Fruit fly (Drosophila melanogaster): Measurements from ENCODE around the gene Ctr9.

The Ctr9 gene

dm6 chr3L:1349942-1350923 lies 43.2 kb downstream of the Ctr9 start (continued):
- peak; percentile 45 for TF ChIP-seq pdm3 (GFP tag; optimal IDR thresholded peaks at IDR 0.05)
- TF ChIP-seq Sox15 (GFP tag; optimal IDR thresholded peaks at IDR 0.05): peak; percentile 2
- no peak for TF ChIP-seq fkh (GFP tag; optimal IDR thresholded peaks at IDR 0.05)
- peak; percentile 35 for TF ChIP-seq CG31627 (GFP tag; optimal IDR thresholded peaks at IDR 0.05)
- no peak for TF ChIP-seq CG7368 (GFP tag; optimal IDR thresholded peaks at IDR 0.05)
- no peak for TF ChIP-seq spab (GFP tag; optimal IDR thresholded peaks at IDR 0.05)
- TF ChIP-seq Met (GFP tag; optimal IDR thresholded peaks at IDR 0.05): peak; percentile 31
- no peak; the same call in 2 of the 3 replicates for TF ChIP-seq CG8119 (GFP tag; IDR thresholded peaks at IDR 0.05)
- no peak for TF ChIP-seq CG9139 (GFP tag; optimal IDR thresholded peaks at IDR 0.05)
- TF ChIP-seq net (GFP tag; optimal IDR thresholded peaks at IDR 0.05): peak; percentile 0

dm6 chr3L:1350924-1351215 lies 43.8 kb downstream of the Ctr9 start, which contains the start of gene CG9166:
Gene CG9166 (plus strand): TSS chr3L:1351116.
- TF ChIP-seq CG11902 (GFP tag; optimal IDR thresholded peaks at IDR 0.05) (no peak), ss (GFP tag; optimal IDR thresholded peaks at IDR 0.05) (no peak), CG1621 (tag; optimal IDR thresholded peaks at IDR 0.05) (no peak), fd59A (GFP tag; optimal IDR thresholded peaks at IDR 0.05) (no peak), achi (GFP tag; optimal IDR thresholded peaks at IDR 0.05) (no peak), fd85E (GFP tag; optimal IDR thresholded peaks at IDR 0.05) (no peak), cyc (GFP tag; optimal IDR thresholded peaks at IDR 0.05) (no peak), Met (GFP tag; optimal IDR thresholded peaks at IDR 0.05) (no peak), CG4318 (GFP tag; optimal IDR thresholded peaks at IDR 0.05) (no peak), Sox15 (GFP tag; optimal IDR thresholded peaks at IDR 0.05) (no peak), acj6 (GFP tag; optimal IDR thresholded peaks at IDR 0.05) (no peak), Hr4 (GFP tag; optimal IDR thresholded peaks at IDR 0.05) (no peak), CG15336 (GFP tag; IDR thresholded peaks at IDR 0.05) (no peak), Sox102F (GFP tag; optimal IDR thresholded peaks at IDR 0.05) (no peak), CG16779 (tag; optimal IDR thresholded peaks at IDR 0.05) (no peak), Lpt (GFP tag; optimal IDR thresholded peaks at IDR 0.05) (no peak)

dm6 chr3L:1352065-1352464 lies 45.0 kb downstream of the Ctr9 start:
- no peak for TF ChIP-seq CG10669 (GFP tag; optimal IDR thresholded peaks at IDR 0.05)
- TF ChIP-seq CG6854 (GFP tag; optimal IDR thresholded peaks at IDR 0.05): no peak
- peak; percentile 46 for TF ChIP-seq lz (GFP tag; optimal IDR thresholded peaks at IDR 0.05)
- no peak for TF ChIP-seq CG8319 (GFP tag; optimal IDR thresholded peaks at IDR 0.05)
- TF ChIP-seq CG4318 (GFP tag; optimal IDR thresholded peaks at IDR 0.05): no peak
- no peak for TF ChIP-seq CG11762 (GFP tag; optimal IDR thresholded peaks at IDR 0.05; ENCODE audit: insufficient read depth)
- TF ChIP-seq CG34406 (GFP tag; optimal IDR thresholded peaks at IDR 0.05): no peak
- no peak for TF ChIP-seq Hr38 (GFP tag; optimal IDR thresholded peaks at IDR 0.05)
- no peak for TF ChIP-seq CG6792 (GFP tag; optimal IDR thresholded peaks at IDR 0.05)
- TF ChIP-seq Ets96B (tag; optimal IDR thresholded peaks at IDR 0.05): no peak
- TF ChIP-seq acj6 (GFP tag; optimal IDR thresholded peaks at IDR 0.05): peak; percentile 21
- no peak for TF ChIP-seq CG9139 (GFP tag; optimal IDR thresholded peaks at IDR 0.05)
- no peak for TF ChIP-seq Sox15 (GFP tag; optimal IDR thresholded peaks at IDR 0.05)
- peak; percentile 49 for TF ChIP-seq achi (GFP tag; optimal IDR thresholded peaks at IDR 0.05)
- TF ChIP-seq CG6276 (GFP tag; optimal IDR thresholded peaks at IDR 0.05): no peak
- TF ChIP-seq CG11294 (GFP tag; IDR thresholded peaks at IDR 0.05): no peak
- TF ChIP-seq Eip93F (GFP tag; optimal IDR thresholded peaks at IDR 0.05): no peak
- TF ChIP-seq CG16779 (tag; optimal IDR thresholded peaks at IDR 0.05): no peak
- no peak for TF ChIP-seq Hr4 (GFP tag; optimal IDR thresholded peaks at IDR 0.05)
- peak; percentile 1 for TF ChIP-seq vri (GFP tag; optimal IDR thresholded peaks at IDR 0.05)
- peak; percentile 18; the same call in 1 of the 3 replicates for TF ChIP-seq eg (GFP tag; IDR thresholded peaks at IDR 0.05)
- peak; percentile 13 for TF ChIP-seq Sox102F (GFP tag; optimal IDR thresholded peaks at IDR 0.05)
- TF ChIP-seq ss (GFP tag; optimal IDR thresholded peaks at IDR 0.05): no peak
- TF ChIP-seq CG11902 (GFP tag; optimal IDR thresholded peaks at IDR 0.05): no peak
- no peak for TF ChIP-seq fd85E (GFP tag; optimal IDR thresholded peaks at IDR 0.05)
- TF ChIP-seq esn (GFP tag; optimal IDR thresholded peaks at IDR 0.05): peak; percentile 49
- TF ChIP-seq CG15336 (GFP tag; IDR thresholded peaks at IDR 0.05): peak; percentile 19; the same call in 1 of the 2 replicates
- TF ChIP-seq CG1621 (tag; optimal IDR thresholded peaks at IDR 0.05): no peak
- no peak for TF ChIP-seq Blimp-1 (GFP tag; optimal IDR thresholded peaks at IDR 0.05)
- TF ChIP-seq CG6163 (GFP tag; IDR thresholded peaks at IDR 0.05): no peak
- TF ChIP-seq CG7368 (GFP tag; optimal IDR thresholded peaks at IDR 0.05): no peak
- TF ChIP-seq Sox14 (GFP tag; optimal IDR thresholded peaks at IDR 0.05): peak; percentile 49
- TF ChIP-seq svp (GFP tag): peak; percentile 77
- TF ChIP-seq CG8632 (GFP tag; optimal IDR thresholded peaks at IDR 0.05): no peak
- TF ChIP-seq Gug (GFP tag; IDR thresholded peaks at IDR 0.05): no peak
